Worm (Caenorhabditis elegans) whole organism, late embryonic: ENCODE data around the gene twk-7.

Experiments
- F13H6.1 ChIP-seq: sonication (generic microtip); optimal IDR thresholded peaks from 2 replicates; lab custom pipeline; 2016; ENCODE audit warnings: missing genetic modification characterization, missing compliant biosample characterization
- ceh-31 ChIP-seq: sonication (generic microtip); optimal IDR thresholded peaks from 2 replicates; lab custom pipeline; 2016; ENCODE audit warnings: missing genetic modification characterization, missing compliant biosample characterization
- dmd-4 ChIP-seq: sonication (generic microtip); optimal IDR thresholded peaks from 2 replicates; lab custom pipeline; 2016; ENCODE audit warnings: borderline replicate concordance, missing genetic modification characterization, missing compliant biosample characterization
- dve-1 ChIP-seq: sonication (generic microtip); optimal IDR thresholded peaks from 2 replicates; lab custom pipeline; 2017; ENCODE audit warnings: antibody characterized with exemption, mild to moderate bottlenecking, missing genetic modification characterization, missing compliant biosample characterization
- elt-2 ChIP-seq: sonication (generic microtip); optimal IDR thresholded peaks from 2 replicates; lab custom pipeline; 2016; ENCODE audit warnings: missing genetic modification reagents, missing genetic modification characterization, missing compliant biosample characterization
- lim-6 ChIP-seq: sonication (generic microtip); optimal IDR thresholded peaks from 2 replicates; lab custom pipeline; 2016; ENCODE audit warnings: missing genetic modification characterization, missing compliant biosample characterization
- nfya-1 ChIP-seq: sonication (generic microtip); optimal IDR thresholded peaks from 2 replicates; lab custom pipeline; 2017; ENCODE audit warnings: missing genetic modification characterization, mild to moderate bottlenecking, missing compliant biosample characterization, antibody characterized with exemption, moderate library complexity
- nhr-11 ChIP-seq: fragments of 150-350 bp; optimal IDR thresholded peaks from 2 replicates; lab custom pipeline; 2014; ENCODE audit warnings: missing biosample characterization, missing genetic modification characterization
- sox-2 ChIP-seq: fragments of 200-800 bp; sonication (Bioruptor generic); IDR thresholded peaks from 2 replicates; pipeline ENCODE4 v1.3.6; 2022; ENCODE audit warnings: missing genetic modification reagents, missing genetic modification characterization, missing compliant biosample characterization
- sox-4 ChIP-seq: sonication (generic microtip); optimal IDR thresholded peaks from 2 replicates; lab custom pipeline; 2017; ENCODE audit warnings: mild to moderate bottlenecking, missing genetic modification characterization, inconsistent platforms, missing compliant biosample characterization
- ttx-3 ChIP-seq: sonication (generic microtip); optimal IDR thresholded peaks from 2 replicates; lab custom pipeline; 2016; ENCODE audit warnings: missing genetic modification reagents, missing genetic modification characterization, missing compliant biosample characterization
- zip-5 ChIP-seq: sonication (generic microtip); optimal IDR thresholded peaks from 2 replicates; lab custom pipeline; 2016; ENCODE audit warnings: missing genetic modification characterization, missing compliant biosample characterization

ce11 chrIII:8598961-8599360, 44.6 kb downstream of the twk-7 start:
- TF ChIP-seq zip-5: no peak
- no peak for TF ChIP-seq ttx-3 (tag; lab: Kevin White, UChicago)
- no peak for TF ChIP-seq dve-1
- TF ChIP-seq F13H6.1 (tag; lab: Kevin White, UChicago): no peak
- no peak for TF ChIP-seq nhr-11 (tag; lab: Kevin White, UChicago)
- TF ChIP-seq sox-2 (GFP tag; lab: Robert Waterston, UW): no peak
- no peak for TF ChIP-seq ceh-31 (tag; lab: Kevin White, UChicago)
- no peak for TF ChIP-seq nfya-1 (tag; lab: Kevin White, UChicago)
- no peak for TF ChIP-seq dmd-4 (tag; lab: Kevin White, UChicago)
- TF ChIP-seq sox-4 (tag; lab: Kevin White, UChicago): no peak
- TF ChIP-seq lim-6 (tag; lab: Kevin White, UChicago): no peak
- TF ChIP-seq elt-2 (tag; lab: Kevin White, UChicago): no peak
